Worm (Caenorhabditis elegans) whole organism, young adult: ENCODE measurements around the gene era-1.
A peak's percentile ranks its signal among the peaks of the same experiment; 100 is the strongest.

Source experiments
- C06A6.2 ChIP-seq: fragments of 200-800 bp; sonication (Bioruptor generic); conservative IDR thresholded peaks from 2 replicates; pipeline ENCODE4 v1.3.6; 2022; ENCODE audit warnings: missing genetic modification characterization, missing compliant biosample characterization
- F23B12.7 ChIP-seq: sonication (generic microtip); optimal IDR thresholded peaks from 2 replicates; lab custom pipeline; 2017; ENCODE audit warnings: missing genetic modification characterization, mild to moderate bottlenecking, missing compliant biosample characterization, antibody characterized with exemption, moderate library complexity; ENCODE audit not compliant: insufficient read depth
- F33H1.4 ChIP-seq: fragments of 200-800 bp; sonication (Bioruptor generic); IDR thresholded peaks from 2 replicates; pipeline ENCODE4 v1.3.6; 2022; ENCODE audit warnings: missing genetic modification reagents, missing genetic modification characterization, missing compliant biosample characterization
- F55B11.4 ChIP-seq: sonication (generic microtip); optimal IDR thresholded peaks from 2 replicates; lab custom pipeline; 2016; ENCODE audit warnings: missing compliant biosample characterization, missing genetic modification characterization, borderline replicate concordance; ENCODE audit not compliant: insufficient read depth
- F57A8.1 ChIP-seq: fragments of 200-800 bp; sonication (Bioruptor generic); optimal IDR thresholded peaks from 2 replicates; lab custom pipeline; 2018; ENCODE audit warnings: mild to moderate bottlenecking, missing genetic modification characterization, moderate library complexity, missing compliant biosample characterization
- K11D2.4 ChIP-seq: fragments of 200-800 bp; sonication (Bioruptor generic); IDR thresholded peaks from 2 replicates; pipeline ENCODE4 v1.3.6; 2022; ENCODE audit warnings: missing genetic modification reagents, missing genetic modification characterization, missing compliant biosample characterization
- Y67H2A.10 ChIP-seq: fragments of 200-800 bp; sonication (Bioruptor generic); conservative IDR thresholded peaks from 2 replicates; pipeline ENCODE4 v1.3.6; 2022; ENCODE audit warnings: missing genetic modification reagents, missing genetic modification characterization, missing compliant biosample characterization
- ZK185.1 ChIP-seq: sonication (generic microtip); optimal IDR thresholded peaks from 2 replicates; lab custom pipeline; 2016; ENCODE audit warnings: mild to moderate bottlenecking, missing genetic modification characterization, missing compliant biosample characterization; ENCODE audit not compliant: poor library complexity, severe bottlenecking
- aptf-2 ChIP-seq: fragments of 200-800 bp; sonication (Bioruptor generic); conservative IDR thresholded peaks from 2 replicates; pipeline ENCODE4 v1.3.6; 2022; ENCODE audit warnings: missing genetic modification reagents, missing genetic modification characterization, missing compliant biosample characterization
- athp-1 ChIP-seq: sonication (generic microtip); optimal IDR thresholded peaks from 2 replicates; lab custom pipeline; 2017; ENCODE audit warnings: mild to moderate bottlenecking, missing genetic modification characterization, missing compliant biosample characterization
- attf-3 ChIP-seq: fragments of 200-800 bp; sonication (Bioruptor generic); conservative IDR thresholded peaks from 2 replicates; pipeline ENCODE4 v1.3.6; 2022; ENCODE audit warnings: missing genetic modification reagents, missing genetic modification characterization, missing compliant biosample characterization
- attf-5 ChIP-seq: fragments of 200-800 bp; sonication (Bioruptor generic); optimal IDR thresholded peaks from 2 replicates; lab custom pipeline; 2018; ENCODE audit warnings: mild to moderate bottlenecking, missing genetic modification characterization, missing compliant biosample characterization
- attf-6 ChIP-seq: fragments of 200-800 bp; sonication (Bioruptor generic); IDR thresholded peaks from 2 replicates; pipeline ENCODE4 v1.3.6; 2022; ENCODE audit warnings: missing genetic modification reagents, missing genetic modification characterization, missing compliant biosample characterization
- bed-1 ChIP-seq: fragments of 200-800 bp; sonication (Bioruptor generic); IDR thresholded peaks from 2 replicates; pipeline ENCODE4 v1.3.6; 2022; ENCODE audit warnings: missing genetic modification reagents, missing genetic modification characterization, missing compliant biosample characterization
- cebp-1 ChIP-seq, 2 experiments: fragments of 200-800 bp in 1 of 2; sonication (Bioruptor generic) in 1 of 2; sonication (generic microtip) in 1 of 2; IDR thresholded peaks in 1 of 2; optimal IDR thresholded peaks in 1 of 2; 2 replicates each; pipeline versions ENCODE4 v1.3.6 to Lab custom; 2017 to 2022; ENCODE audit warnings: missing compliant biosample characterization in 2 of 2, missing genetic modification characterization in 2 of 2, mild to moderate bottlenecking in 1 of 2, missing genetic modification reagents in 1 of 2, moderate library complexity in 1 of 2
- ceh-100 ChIP-seq: fragments of 200-800 bp; sonication (Bioruptor generic); IDR thresholded peaks from 2 replicates; pipeline ENCODE4 v1.3.6; 2022; ENCODE audit warnings: missing genetic modification reagents, missing genetic modification characterization, missing compliant biosample characterization
- dox-1 ChIP-seq: fragments of 200-800 bp; sonication (Bioruptor generic); IDR thresholded peaks from 2 replicates; pipeline ENCODE4 v1.3.6; 2022; ENCODE audit warnings: missing genetic modification reagents, missing genetic modification characterization, missing compliant biosample characterization
- dpl-1 ChIP-seq: fragments of 150-350 bp; optimal IDR thresholded peaks from 2 replicates; lab custom pipeline; 2014; ENCODE audit warnings: missing biosample characterization, missing genetic modification reagents, missing genetic modification characterization
- egrh-3 ChIP-seq: fragments of 200-800 bp; sonication (Bioruptor generic); IDR thresholded peaks from 2 replicates; pipeline ENCODE4 v1.3.6; 2022; ENCODE audit warnings: missing genetic modification reagents, missing genetic modification characterization, missing compliant biosample characterization
- hlh-12 ChIP-seq: sonication (generic microtip); optimal IDR thresholded peaks from 2 replicates; lab custom pipeline; 2016; ENCODE audit warnings: missing genetic modification characterization, missing compliant biosample characterization
- hlh-26 ChIP-seq: fragments of 200-800 bp; sonication (Bioruptor generic); conservative IDR thresholded peaks from 2 replicates; pipeline ENCODE4 v1.3.6; 2022; ENCODE audit warnings: missing genetic modification reagents, missing genetic modification characterization, missing compliant biosample characterization
- hmg-20 ChIP-seq: fragments of 200-800 bp; sonication (Bioruptor generic); IDR thresholded peaks from 2 replicates; pipeline ENCODE4 v1.3.6; 2022; ENCODE audit warnings: missing genetic modification reagents, missing genetic modification characterization, missing compliant biosample characterization
- lin-35 ChIP-seq, 3 experiments: fragments of 150-350 bp in 2 of 3; sonication (generic microtip) in 1 of 3; optimal IDR thresholded peaks; 2 replicates each; lab custom pipeline; 2014 to 2018; ENCODE audit warnings: missing biosample characterization in 3 of 3, missing genetic modification characterization in 3 of 3, missing genetic modification reagents in 3 of 3
- lin-40 ChIP-seq: sonication (generic microtip); optimal IDR thresholded peaks from 2 replicates; lab custom pipeline; 2016; ENCODE audit warnings: missing genetic modification characterization, mild to moderate bottlenecking, missing compliant biosample characterization, missing genotype, missing genetic modification reagents
- lin-54 ChIP-seq: fragments of 200-800 bp; sonication (Bioruptor generic); optimal IDR thresholded peaks from 2 replicates; lab custom pipeline; 2018; ENCODE audit warnings: mild to moderate bottlenecking, missing genetic modification characterization, missing compliant biosample characterization
- lir-1 ChIP-seq: fragments of 200-800 bp; sonication (Bioruptor generic); conservative IDR thresholded peaks from 2 replicates; pipeline ENCODE4 v1.3.6; 2022; ENCODE audit warnings: missing genetic modification reagents, missing genetic modification characterization, missing compliant biosample characterization
- madf-3 ChIP-seq: fragments of 200-800 bp; sonication (Bioruptor generic); IDR thresholded peaks from 2 replicates; pipeline ENCODE4 v1.3.6; 2022; ENCODE audit warnings: missing genetic modification reagents, missing genetic modification characterization, missing compliant biosample characterization
- madf-6 ChIP-seq: fragments of 200-800 bp; sonication (Bioruptor generic); IDR thresholded peaks from 2 replicates; pipeline ENCODE4 v1.3.6; 2022; ENCODE audit warnings: missing genetic modification reagents, missing genetic modification characterization, missing compliant biosample characterization
- mel-28 ChIP-seq: sonication (generic microtip); optimal IDR thresholded peaks from 2 replicates; lab custom pipeline; 2016; ENCODE audit warnings: borderline replicate concordance, mild to moderate bottlenecking, missing genetic modification characterization, missing compliant biosample characterization
- nfyb-1 ChIP-seq: fragments of 200-800 bp; sonication (Bioruptor generic); IDR thresholded peaks from 2 replicates; pipeline ENCODE4 v1.3.6; 2022; ENCODE audit warnings: missing genetic modification reagents, missing genetic modification characterization, missing compliant biosample characterization
- nhr-179 ChIP-seq: sonication (generic microtip); optimal IDR thresholded peaks from 2 replicates; lab custom pipeline; 2016; ENCODE audit warnings: mild to moderate bottlenecking, missing genetic modification characterization, missing compliant biosample characterization
- nhr-80 ChIP-seq: sonication (generic microtip); optimal IDR thresholded peaks from 2 replicates; lab custom pipeline; 2016; ENCODE audit warnings: missing genetic modification characterization, missing compliant biosample characterization
- pbrm-1 ChIP-seq: fragments of 200-800 bp; sonication (Bioruptor generic); IDR thresholded peaks from 2 replicates; pipeline ENCODE4 v1.3.6; 2022; ENCODE audit warnings: missing genetic modification reagents, missing genetic modification characterization, missing compliant biosample characterization
- pha-4 ChIP-seq: fragments of 150-350 bp; sonication (generic microtip); optimal IDR thresholded peaks from 2 replicates; lab custom pipeline; 2014; ENCODE audit warnings: missing biosample characterization, missing genetic modification reagents, missing genetic modification characterization
- rcor-1 ChIP-seq: fragments of 200-800 bp; sonication (Bioruptor generic); IDR thresholded peaks from 2 replicates; pipeline ENCODE4 v1.3.6; 2022; ENCODE audit warnings: missing genetic modification reagents, missing genetic modification characterization, missing compliant biosample characterization
- repo-1 ChIP-seq: sonication (generic microtip); optimal IDR thresholded peaks from 2 replicates; lab custom pipeline; 2017; ENCODE audit warnings: mild to moderate bottlenecking, missing genetic modification characterization, missing compliant biosample characterization
- snpc-1.1 ChIP-seq: sonication (generic microtip); optimal IDR thresholded peaks from 2 replicates; lab custom pipeline; 2017; ENCODE audit warnings: missing genetic modification characterization, mild to moderate bottlenecking, missing compliant biosample characterization, antibody characterized with exemption, moderate library complexity, missing genotype, missing genetic modification reagents; ENCODE audit not compliant: insufficient read depth
- snpc-3.4 ChIP-seq: sonication (generic microtip); optimal IDR thresholded peaks from 2 replicates; lab custom pipeline; 2017; ENCODE audit warnings: missing genetic modification characterization, mild to moderate bottlenecking, missing compliant biosample characterization, antibody characterized with exemption, moderate library complexity, missing genotype, missing genetic modification reagents
- snpc-4 ChIP-seq, 5 experiments: fragments of 150-350 bp in 1 of 5; sonication (generic microtip) in 4 of 5; optimal IDR thresholded peaks; 2 replicates each; lab custom pipeline; 2014 to 2018; ENCODE audit warnings: missing genetic modification characterization in 5 of 5, missing biosample characterization in 3 of 5, antibody characterized with exemption in 2 of 5, mild to moderate bottlenecking in 2 of 5, missing compliant biosample characterization in 2 of 5, missing genotype in 2 of 5, moderate library complexity in 2 of 5, missing genetic modification reagents in 1 of 5
- unc-62 ChIP-seq: fragments of 150-350 bp; optimal IDR thresholded peaks from 2 replicates; lab custom pipeline; 2014; ENCODE audit warnings: missing biosample characterization, missing genetic modification reagents, missing genetic modification characterization
- xnd-1 ChIP-seq: sonication (generic microtip); optimal IDR thresholded peaks from 2 replicates; lab custom pipeline; 2016; ENCODE audit warnings: missing genotype, missing genetic modification reagents, missing genetic modification characterization, missing compliant biosample characterization
- ztf-26 ChIP-seq: sonication (generic microtip); optimal IDR thresholded peaks from 2 replicates; lab custom pipeline; 2017; ENCODE audit warnings: missing genetic modification characterization, missing compliant biosample characterization

Gene era-1

DNA sequence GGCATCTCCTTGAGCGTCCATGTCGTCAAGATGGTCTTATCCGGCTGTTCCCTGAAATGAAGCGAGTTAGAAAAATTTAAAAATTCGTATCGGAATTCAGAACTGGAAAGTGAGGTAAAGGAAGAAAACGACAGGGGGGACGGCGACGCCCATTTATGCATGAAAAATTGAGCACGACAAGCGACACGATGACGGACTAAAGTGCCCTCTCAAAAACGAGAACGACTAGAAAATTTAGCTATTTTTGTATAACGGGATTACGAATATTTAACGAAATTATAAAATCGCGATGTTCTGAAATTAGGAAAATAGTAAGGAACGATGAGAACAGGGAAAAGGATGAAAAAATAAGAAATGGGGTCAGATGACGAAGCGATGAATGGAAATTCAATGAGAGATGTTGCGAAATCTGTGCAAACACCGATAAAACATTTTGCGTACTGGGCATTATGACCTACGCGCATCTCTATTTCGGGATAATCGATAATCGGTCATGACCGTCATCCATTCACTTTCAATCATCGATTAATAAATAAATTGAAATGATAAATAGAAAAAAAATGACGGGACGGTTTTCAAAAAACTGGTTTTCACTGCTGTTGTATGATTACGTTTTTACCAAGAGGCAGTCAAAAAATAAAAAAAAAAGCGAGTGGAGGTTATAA, 46.3 kb upstream of the era-1 start, which contains the start of gene snb-1:
snb-1 (minus strand) TSS at position 51 of the 665 bp plus-strand sequence.
- TF ChIP-seq K11D2.4 (GFP tag; lab: Robert Waterston, UW) (peak; percentile 23; the same call in 1 of the 2 replicates), lin-40 (peak; percentile 73), snpc-4 (GFP tag; optimal IDR thresholded peaks at IDR 0.05; lab: Kevin White, UChicago) (no peak), snpc-4 (tag; optimal IDR thresholded peaks at IDR 0.05; lab: Kevin White, UChicago) (peak in 3 of 4 experiments; percentile 29 to 78 (median 38)), dox-1 (peak; percentile 27; the same call in 1 of the 2 replicates), lir-1 (GFP tag; lab: Robert Waterston, UW) (no peak), madf-3 (GFP tag; lab: Robert Waterston, UW) (no peak), nhr-80 (tag; lab: Kevin White, UChicago) (peak; percentile 2), unc-62 (GFP tag; lab: Kevin White, UChicago) (no peak), attf-3 (no peak), F23B12.7 (peak; percentile 20), cebp-1 (GFP tag; IDR thresholded peaks at IDR 0.05; lab: Robert Waterston, UW) (peak; percentile 99), cebp-1 (tag; optimal IDR thresholded peaks at IDR 0.05; lab: Kevin White, UChicago) (peak; percentile 100), nfyb-1 (GFP tag; lab: Robert Waterston, UW) (peak; percentile 43; the same call in 1 of the 2 replicates), lin-35 (GFP tag; optimal IDR thresholded peaks at IDR 0.05; lab: Kevin White, UChicago) (no peak), pbrm-1 (GFP tag; lab: Robert Waterston, UW) (0 out of 2 replicates have a peak, but pooled peaks have one; percentile 22), attf-6 (no peak), ZK185.1 (tag; lab: Kevin White, UChicago) (peak; percentile 62), F33H1.4 (GFP tag; lab: Robert Waterston, UW) (no peak), aptf-2 (GFP tag; lab: Robert Waterston, UW) (no peak), bed-1 (GFP tag; lab: Robert Waterston, UW) (no peak), madf-6 (no peak), lin-54 (GFP tag; lab: Kevin White, UChicago) (peak; percentile 11), C06A6.2 (no peak), egrh-3 (no peak), hmg-20 (no peak), repo-1 (tag; lab: Kevin White, UChicago) (no peak), attf-5 (GFP tag; lab: Kevin White, UChicago) (peak; percentile 97), dpl-1 (no peak), ceh-100 (GFP tag; lab: Robert Waterston, UW) (no peak), athp-1 (peak; percentile 66), Y67H2A.10 (GFP tag; lab: Robert Waterston, UW) (no peak), ztf-26 (tag; lab: Kevin White, UChicago) (peak; percentile 16)

DNA sequence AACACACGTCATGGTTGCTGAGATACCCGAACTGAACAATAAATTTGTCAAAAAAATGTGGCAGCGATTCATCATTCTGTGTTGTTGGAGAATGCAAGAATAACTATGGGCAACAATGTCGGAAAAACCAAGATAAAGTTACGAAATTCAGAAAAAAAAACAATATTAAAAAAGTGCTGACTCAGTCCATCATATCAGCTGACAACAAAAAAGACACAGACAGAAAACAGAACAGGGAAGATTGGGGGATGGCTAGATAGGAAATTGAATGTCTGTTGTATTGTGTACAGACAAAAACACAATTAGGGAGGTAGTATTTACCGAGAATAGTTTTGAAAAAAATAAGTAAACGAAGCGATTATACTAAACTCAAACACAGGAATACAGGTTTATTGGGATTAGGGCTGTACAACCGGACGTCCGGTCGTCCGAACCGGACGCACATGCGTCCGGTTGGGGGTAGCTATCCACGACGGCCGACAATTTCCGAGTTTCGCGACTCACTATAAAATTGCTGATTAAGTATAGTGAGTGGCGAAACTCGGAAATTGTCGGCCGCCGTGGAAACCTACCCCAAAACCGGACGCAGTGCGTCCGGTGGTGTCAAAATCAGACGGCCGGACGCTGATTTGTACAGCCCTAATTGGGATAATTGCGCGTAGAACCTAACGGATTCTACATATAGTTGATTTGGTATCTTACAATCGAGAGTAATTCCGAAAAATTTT, 45.2 kb upstream of the era-1 start:
- TF ChIP-seq pbrm-1 (GFP tag; lab: Robert Waterston, UW) (0 out of 2 replicates have a peak, but pooled peaks have one; percentile 7), aptf-2 (GFP tag; lab: Robert Waterston, UW) (no peak), hlh-26 (no peak), pha-4 (tag; lab: Kevin White, UChicago) (no peak), mel-28 (tag; lab: Kevin White, UChicago) (no peak), snpc-1.1 (peak; percentile 87), nhr-80 (tag; lab: Kevin White, UChicago) (peak; percentile 12), repo-1 (tag; lab: Kevin White, UChicago) (no peak), F55B11.4 (tag; lab: Kevin White, UChicago) (no peak), attf-5 (GFP tag; lab: Kevin White, UChicago) (peak; percentile 42), snpc-4 (GFP tag; optimal IDR thresholded peaks at IDR 0.05; lab: Kevin White, UChicago) (peak; percentile 87), snpc-4 (tag; optimal IDR thresholded peaks at IDR 0.05; lab: Kevin White, UChicago) (peak in 3 of 4 experiments; percentile 85 to 97 (median 94)), cebp-1 (GFP tag; IDR thresholded peaks at IDR 0.05; lab: Robert Waterston, UW) (peak; percentile 78), cebp-1 (tag; optimal IDR thresholded peaks at IDR 0.05; lab: Kevin White, UChicago) (peak; percentile 81), snpc-3.4 (tag; lab: Kevin White, UChicago) (peak; percentile 56), nhr-179 (tag; lab: Kevin White, UChicago) (no peak), F57A8.1 (no peak), rcor-1 (GFP tag; lab: Robert Waterston, UW) (no peak), hlh-12 (tag; lab: Kevin White, UChicago) (no peak), xnd-1 (peak; percentile 22)
